Worm (Caenorhabditis elegans) whole organism, L4 larva: ENCODE data around the gene ZC250.4.

Source experiments
- R02D3.7 ChIP-seq: fragments of 150-350 bp; sonication (generic microtip); optimal IDR thresholded peaks from 3 replicates; lab custom pipeline; 2014; ENCODE audit warnings: missing biosample characterization, missing genetic modification characterization
- ceh-20 ChIP-seq: fragments of 200-800 bp; sonication (Bioruptor generic); IDR thresholded peaks from 2 replicates; pipeline ENCODE4 v1.3.6; 2022; ENCODE audit warnings: missing genetic modification reagents, missing genetic modification characterization, missing compliant biosample characterization
- cey-2 ChIP-seq: sonication (generic microtip); optimal IDR thresholded peaks from 3 replicates; lab custom pipeline; 2017; ENCODE audit warnings: missing genetic modification characterization, mild to moderate bottlenecking, missing compliant biosample characterization, antibody characterized with exemption, borderline replicate concordance; ENCODE audit not compliant: insufficient read depth
- ctbp-1 ChIP-seq: fragments of 200-800 bp; sonication (Bioruptor generic); IDR thresholded peaks from 2 replicates; pipeline ENCODE4 v1.3.6; 2022; ENCODE audit warnings: missing genetic modification reagents, missing genetic modification characterization, missing compliant biosample characterization
- lir-3 ChIP-seq: sonication (generic microtip); optimal IDR thresholded peaks from 2 replicates; lab custom pipeline; 2016; ENCODE audit warnings: mild to moderate bottlenecking, missing genetic modification characterization, missing compliant biosample characterization
- lsy-2 ChIP-seq, 2 experiments: fragments of 150-350 bp in 1 of 2; sonication (generic microtip) in 1 of 2; optimal IDR thresholded peaks; 2 replicates each; lab custom pipeline; 2014 to 2017; ENCODE audit warnings: missing biosample characterization in 2 of 2, missing genetic modification characterization in 2 of 2
- mdl-1 ChIP-seq, 2 experiments: fragments of 150-350 bp in 1 of 2; sonication (generic microtip) in 1 of 2; optimal IDR thresholded peaks; 2 replicates each; lab custom pipeline; 2014 to 2017; ENCODE audit warnings: missing biosample characterization in 2 of 2, missing genetic modification characterization in 2 of 2
- nhr-237 ChIP-seq: sonication (generic microtip); optimal IDR thresholded peaks from 2 replicates; lab custom pipeline; 2017; ENCODE audit warnings: missing biosample characterization, missing genetic modification characterization
- nhr-28 ChIP-seq: fragments of 150-350 bp; optimal IDR thresholded peaks from 2 replicates; lab custom pipeline; 2014; ENCODE audit warnings: missing biosample characterization, missing genetic modification characterization
- snpc-4 ChIP-seq: fragments of 150-350 bp; optimal IDR thresholded peaks from 2 replicates; lab custom pipeline; 2014; ENCODE audit warnings: missing biosample characterization, missing genetic modification characterization

ce11 chrV:5825478-5825877 is 12.5 kb upstream of the ZC250.4 start:
- TF ChIP-seq nhr-28 (tag; lab: Kevin White, UChicago) (no peak), ceh-20 (no peak), snpc-4 (tag; lab: Kevin White, UChicago) (no peak), lsy-2 (tag; optimal IDR thresholded peaks at IDR 0.05; lab: Kevin White, UChicago) (no peak), nhr-237 (no peak), R02D3.7 (no peak), lir-3 (tag; lab: Kevin White, UChicago) (no peak), cey-2 (tag; lab: Kevin White, UChicago) (no peak), ctbp-1 (GFP tag; lab: Robert Waterston, UW) (no peak), mdl-1 (tag; optimal IDR thresholded peaks at IDR 0.05; lab: Kevin White, UChicago) (no peak)
